Fruit fly (Drosophila melanogaster): Measurements from ENCODE around the gene Art8.

Gene Art8

DNA sequence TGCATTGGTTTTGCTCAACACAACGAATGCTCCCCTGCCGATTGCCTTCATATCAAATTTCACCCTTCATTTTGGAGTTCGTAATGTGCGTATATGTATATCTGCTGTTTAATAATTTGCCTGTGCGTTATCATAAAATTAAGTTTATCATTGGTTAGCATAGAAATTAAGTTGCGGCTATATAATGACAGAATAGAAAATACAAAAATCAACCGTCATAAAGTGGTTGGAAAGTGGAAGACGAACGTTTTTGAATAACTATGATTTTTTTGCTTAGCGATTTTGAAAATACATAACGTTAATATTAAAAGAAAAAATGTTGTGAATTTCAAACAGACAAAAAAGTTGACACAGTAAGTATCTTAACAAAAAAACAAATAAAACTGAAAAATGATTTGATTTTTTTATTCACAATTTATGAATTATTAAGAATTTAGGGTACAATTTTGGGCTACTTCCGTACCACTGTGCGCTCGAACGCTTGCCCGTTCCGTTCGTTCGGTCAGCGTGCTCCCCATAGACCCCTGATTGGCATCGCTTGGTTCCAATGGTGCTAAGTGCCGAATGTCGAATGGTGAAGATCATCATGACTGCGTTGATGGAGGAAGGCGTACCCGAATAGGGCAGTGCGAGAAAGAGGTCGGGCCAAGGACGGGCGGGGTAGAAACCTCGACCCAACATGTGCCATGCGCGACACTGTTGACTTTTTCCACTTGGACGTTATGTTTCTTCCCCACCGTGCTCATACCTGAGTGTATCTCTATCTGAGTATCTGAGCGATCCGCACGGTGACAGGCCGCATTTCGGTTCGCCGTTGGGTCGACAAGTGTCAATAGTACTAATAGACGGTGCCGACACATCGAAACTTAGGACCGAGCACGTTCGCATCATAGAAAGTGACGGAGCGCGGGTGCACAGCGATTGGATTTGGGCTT is 27.0 kb upstream of the Art8 start:
- TF ChIP-seq CG14655 (GFP tag; optimal IDR thresholded peaks at IDR 0.05) (peak; percentile 36), rn (GFP tag; IDR thresholded peaks at IDR 0.05) (no peak), Pif1B (GFP tag; optimal IDR thresholded peaks at IDR 0.05) (no peak), CG8159 (tag; optimal IDR thresholded peaks at IDR 0.05) (no peak), CG9948 (tag; optimal IDR thresholded peaks at IDR 0.05) (peak; percentile 9), Ets98B (GFP tag; IDR thresholded peaks at IDR 0.05) (no peak), Pif1A (GFP tag; optimal IDR thresholded peaks at IDR 0.05) (peak; percentile 35), Snoo (tag; optimal IDR thresholded peaks at IDR 0.05) (no peak)

DNA sequence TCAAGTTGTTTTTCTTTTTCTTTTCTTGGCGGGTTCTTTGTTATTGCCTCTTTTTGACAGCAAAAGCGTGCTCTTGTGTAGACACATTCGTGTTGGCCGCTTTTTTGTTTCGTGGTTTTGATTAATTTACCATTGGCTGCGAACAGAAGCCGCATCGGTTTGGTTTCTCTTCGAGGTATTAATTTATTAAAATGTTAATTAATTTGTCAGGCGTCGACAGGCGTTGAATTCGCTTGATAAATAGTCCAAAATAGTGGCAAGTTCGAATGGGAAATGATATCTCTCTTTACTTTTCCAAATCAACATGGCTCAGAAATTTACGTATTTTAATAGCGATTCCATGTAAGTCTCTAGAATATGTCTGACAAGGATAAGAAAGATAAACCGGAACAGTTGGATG is 23.6 kb upstream of the Art8 start, which contains the start of gene CG18666:
CG18666 (plus strand) TSS at position 301 of the 400 bp plus-strand sequence.
- TF ChIP-seq rn (GFP tag; IDR thresholded peaks at IDR 0.05) (no peak), CG8301 (tag; optimal IDR thresholded peaks at IDR 0.05) (no peak), Pif1A (GFP tag; optimal IDR thresholded peaks at IDR 0.05) (no peak), EcR (GFP tag; optimal IDR thresholded peaks at IDR 0.05) (no peak), Snoo (tag; optimal IDR thresholded peaks at IDR 0.05) (no peak), CG13204 (GFP tag; optimal IDR thresholded peaks at IDR 0.05) (no peak), Pif1B (GFP tag; optimal IDR thresholded peaks at IDR 0.05) (no peak), CG12605 (GFP tag; IDR thresholded peaks at IDR 0.05) (no peak)

DNA sequence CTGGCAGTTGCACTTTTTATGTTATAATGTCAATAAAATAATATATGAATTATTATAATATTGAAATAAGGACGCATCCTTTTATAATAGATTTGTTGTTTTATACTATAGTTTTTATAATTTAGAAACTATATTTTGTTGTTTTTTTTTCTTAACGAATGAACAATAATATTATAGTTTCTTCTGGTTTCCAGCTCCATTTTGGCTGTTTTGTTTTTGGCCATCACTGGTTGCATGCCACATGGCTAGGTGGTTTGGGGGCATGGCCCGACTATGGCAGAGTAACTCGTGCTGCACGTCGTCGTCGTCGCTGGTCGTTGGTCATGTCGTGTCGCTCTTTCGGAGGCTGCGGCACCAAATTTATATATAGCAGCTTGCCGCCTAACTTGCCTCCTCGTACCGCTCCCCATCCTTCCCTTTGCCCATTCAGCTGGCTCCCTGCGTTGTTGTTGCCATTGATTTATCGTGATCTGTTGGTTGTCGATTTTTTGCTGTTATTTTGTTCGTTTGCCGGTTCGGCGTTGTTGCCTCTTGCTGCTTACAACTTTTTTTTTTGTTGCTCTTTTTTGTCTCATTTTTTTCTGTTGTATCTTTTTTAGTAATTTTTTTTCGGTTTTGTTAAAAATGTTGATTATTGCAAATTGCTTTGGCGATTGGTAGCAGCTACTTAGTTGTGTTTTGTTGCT is 21.5 kb upstream of the Art8 start:
- TF ChIP-seq fd96Ca (GFP tag; IDR thresholded peaks at IDR 0.05) = peak; percentile 16; the same call in 1 of the 3 replicates
- TF ChIP-seq CG10348 (GFP tag; IDR thresholded peaks at IDR 0.05) = no peak
- TF ChIP-seq CG12605 (GFP tag; IDR thresholded peaks at IDR 0.05) = peak; percentile 88
- peak; percentile 21 for TF ChIP-seq CG32121 (GFP tag; IDR thresholded peaks at IDR 0.05)
- peak; percentile 60; the same call in 1 of the 2 replicates for TF ChIP-seq Ets98B (GFP tag; IDR thresholded peaks at IDR 0.05)
- TF ChIP-seq CG9948 (tag; optimal IDR thresholded peaks at IDR 0.05) = peak; percentile 6
- TF ChIP-seq CG13204 (GFP tag; optimal IDR thresholded peaks at IDR 0.05) = peak; percentile 74
- TF ChIP-seq Pif1A (GFP tag; optimal IDR thresholded peaks at IDR 0.05) = peak; percentile 36
- TF ChIP-seq gl (tag; optimal IDR thresholded peaks at IDR 0.05) = peak; percentile 38
- peak; percentile 58 for TF ChIP-seq CG14655 (GFP tag; optimal IDR thresholded peaks at IDR 0.05)
- TF ChIP-seq D1 (tag; optimal IDR thresholded peaks at IDR 0.05) = no peak
- no peak for TF ChIP-seq EcR (GFP tag; optimal IDR thresholded peaks at IDR 0.05)
- peak; percentile 74; the same call in 2 of the 3 replicates for TF ChIP-seq CG4496 (GFP tag; IDR thresholded peaks at IDR 0.05)
- peak; percentile 21; the same call in 1 of the 2 replicates for TF ChIP-seq rn (GFP tag; IDR thresholded peaks at IDR 0.05)

DNA sequence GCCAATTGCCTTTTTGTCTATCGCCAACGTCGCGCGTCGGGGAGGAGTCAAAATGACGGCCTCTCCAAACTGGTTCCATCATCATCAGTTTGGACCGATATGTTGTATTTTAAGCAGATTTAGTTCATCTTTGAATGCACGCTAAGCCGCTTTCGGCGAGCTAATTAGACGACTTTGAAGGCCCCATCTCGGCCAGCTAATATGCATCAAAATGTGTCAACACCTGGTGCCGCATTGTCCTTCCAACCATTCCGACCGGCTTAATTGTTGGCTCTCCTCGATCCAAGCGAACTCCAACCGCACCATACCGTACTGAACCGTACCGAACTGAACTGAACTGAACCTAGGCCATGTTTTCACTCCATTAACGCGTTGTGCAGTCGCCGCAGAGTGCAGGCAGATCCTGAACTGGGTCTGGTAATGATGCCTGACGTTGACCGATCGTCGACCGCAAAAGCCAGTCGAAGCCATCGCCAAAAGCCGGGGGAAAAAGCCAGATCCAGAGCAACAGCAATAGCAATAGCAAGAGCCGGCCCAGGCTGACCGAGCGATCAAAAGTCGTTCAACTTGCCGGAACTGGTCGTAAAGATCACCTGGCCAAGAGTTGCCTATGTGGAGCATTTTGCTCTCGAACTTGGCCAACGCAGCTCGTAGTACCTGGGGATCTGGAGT is 17.1 kb upstream of the Art8 start:
- TF ChIP-seq fd96Ca (GFP tag; IDR thresholded peaks at IDR 0.05) = no peak
- peak; percentile 92 for TF ChIP-seq EcR (GFP tag; optimal IDR thresholded peaks at IDR 0.05)

DNA sequence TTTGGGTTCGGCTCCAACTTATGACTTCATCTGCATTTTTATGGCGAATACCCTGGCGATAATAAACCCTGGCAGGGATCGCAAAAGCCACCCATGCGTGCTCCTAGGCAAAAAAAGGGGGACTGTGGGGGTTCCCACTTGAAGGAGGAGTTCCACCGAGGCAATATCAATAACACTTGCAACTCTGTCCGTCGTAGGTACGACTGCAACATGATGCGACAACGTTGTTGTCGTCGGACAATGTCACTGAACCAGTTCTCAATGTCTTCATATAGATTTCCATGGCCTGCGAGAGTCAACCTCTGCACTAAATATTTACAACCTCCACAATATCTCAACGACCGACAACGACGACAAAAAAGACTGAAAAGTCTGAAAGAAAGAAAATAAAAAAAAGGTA is 16.3 kb upstream of the Art8 start:
- TF ChIP-seq CG4496 (GFP tag; IDR thresholded peaks at IDR 0.05) = no peak
- peak; percentile 84 for TF ChIP-seq EcR (GFP tag; optimal IDR thresholded peaks at IDR 0.05)
- TF ChIP-seq gl (tag; optimal IDR thresholded peaks at IDR 0.05) = peak; percentile 53

DNA sequence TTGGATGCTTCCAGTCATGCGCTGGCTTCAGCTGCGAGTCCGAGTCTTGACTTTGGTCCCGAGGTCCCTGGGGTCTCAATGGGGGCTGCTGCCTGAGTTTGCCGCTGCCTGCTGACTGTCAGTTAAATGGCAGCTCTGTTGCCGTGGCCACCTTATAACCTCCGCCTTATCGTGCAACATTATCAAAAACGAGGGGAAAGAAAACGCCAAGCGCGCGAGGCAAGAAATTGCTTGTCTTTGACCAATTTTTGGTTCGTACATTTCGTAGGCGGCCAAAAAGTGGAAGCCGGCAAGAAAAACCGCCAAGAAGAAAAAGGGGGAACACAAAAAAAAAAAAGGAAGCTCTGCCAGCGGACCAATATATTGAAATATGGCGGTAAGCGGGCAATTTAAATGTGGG is 13.0 kb upstream of the Art8 start:
- TF ChIP-seq Pif1A (GFP tag; optimal IDR thresholded peaks at IDR 0.05) (no peak), EcR (GFP tag; optimal IDR thresholded peaks at IDR 0.05) (no peak), CG13204 (GFP tag; optimal IDR thresholded peaks at IDR 0.05) (no peak), CG15710 (tag; optimal IDR thresholded peaks at IDR 0.05) (no peak), CG12605 (GFP tag; IDR thresholded peaks at IDR 0.05) (no peak), D1 (tag; optimal IDR thresholded peaks at IDR 0.05) (no peak), CG4496 (GFP tag; IDR thresholded peaks at IDR 0.05) (no peak), fd96Ca (GFP tag; IDR thresholded peaks at IDR 0.05) (no peak), CG14655 (GFP tag; optimal IDR thresholded peaks at IDR 0.05) (no peak), gl (tag; optimal IDR thresholded peaks at IDR 0.05) (no peak), CG32121 (GFP tag; IDR thresholded peaks at IDR 0.05) (no peak), CG17806 (tag; optimal IDR thresholded peaks at IDR 0.05) (no peak)

DNA sequence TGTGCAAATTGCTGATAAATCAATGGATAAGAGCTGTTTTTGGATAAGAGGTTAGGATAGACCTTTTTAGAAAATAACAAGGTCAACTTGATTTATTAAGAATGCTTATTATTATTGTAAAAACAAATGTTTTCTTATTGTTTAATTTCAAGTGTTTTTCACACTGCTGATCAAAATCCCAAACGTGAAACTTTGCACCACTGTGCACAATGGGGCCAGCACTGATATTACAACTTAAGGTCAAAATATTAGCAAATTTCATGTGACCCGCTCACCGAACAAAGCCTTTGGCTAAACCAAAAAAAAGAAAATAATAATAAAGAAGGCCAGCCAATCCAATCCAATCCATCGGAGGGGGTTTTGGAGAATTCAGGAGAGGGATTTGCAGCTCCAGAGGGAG is 11.9 kb upstream of the Art8 start:
- TF ChIP-seq CG13204 (GFP tag; optimal IDR thresholded peaks at IDR 0.05) (no peak), CG10348 (GFP tag; IDR thresholded peaks at IDR 0.05) (no peak), D1 (tag; optimal IDR thresholded peaks at IDR 0.05) (no peak), CG32121 (GFP tag; IDR thresholded peaks at IDR 0.05) (no peak), Snoo (tag; optimal IDR thresholded peaks at IDR 0.05) (no peak), CG17806 (tag; optimal IDR thresholded peaks at IDR 0.05) (peak; percentile 14), Ets98B (GFP tag; IDR thresholded peaks at IDR 0.05) (no peak), gl (tag; optimal IDR thresholded peaks at IDR 0.05) (no peak), Pif1B (GFP tag; optimal IDR thresholded peaks at IDR 0.05) (no peak), rn (GFP tag; IDR thresholded peaks at IDR 0.05) (no peak), fd96Ca (GFP tag; IDR thresholded peaks at IDR 0.05) (no peak), CG34367 (tag; optimal IDR thresholded peaks at IDR 0.05) (no peak), CG8301 (tag; optimal IDR thresholded peaks at IDR 0.05) (peak; percentile 2), CG9948 (tag; optimal IDR thresholded peaks at IDR 0.05) (peak; percentile 14), CG8159 (tag; optimal IDR thresholded peaks at IDR 0.05) (peak; percentile 19), CG15710 (tag; optimal IDR thresholded peaks at IDR 0.05) (no peak), CG4496 (GFP tag; IDR thresholded peaks at IDR 0.05) (no peak), Pif1A (GFP tag; optimal IDR thresholded peaks at IDR 0.05) (peak; percentile 12), CG12605 (GFP tag; IDR thresholded peaks at IDR 0.05) (no peak), EcR (GFP tag; optimal IDR thresholded peaks at IDR 0.05) (no peak), CG14655 (GFP tag; optimal IDR thresholded peaks at IDR 0.05) (peak; percentile 1)

Measured in whole organism, pupa.